Worm (Caenorhabditis elegans): ENCODE results near the gene nlf-1.
A peak's percentile ranks its signal among the peaks of the same experiment; 100 is the strongest.

The nlf-1 gene

ce11 chrX:1051041-1051440 is 33.7 kb upstream of the nlf-1 start:
- TF ChIP-seq ccch-3 (GFP tag; optimal IDR thresholded peaks at IDR 0.05) = no peak
- TF ChIP-seq chd-7 (tag; optimal IDR thresholded peaks at IDR 0.05) = no peak
- no peak for TF ChIP-seq lsl-1 (GFP tag; optimal IDR thresholded peaks at IDR 0.05)
- TF ChIP-seq hmg-20 (GFP tag; IDR thresholded peaks at IDR 0.05) = no peak
- TF ChIP-seq let-526 (GFP tag; IDR thresholded peaks at IDR 0.05) = no peak
- no peak for TF ChIP-seq attf-5 (GFP tag; optimal IDR thresholded peaks at IDR 0.05)
- TF ChIP-seq egl-44 (GFP tag; IDR thresholded peaks at IDR 0.05) = no peak
- no peak for TF ChIP-seq nfyb-1 (GFP tag; IDR thresholded peaks at IDR 0.05)
- no peak for TF ChIP-seq ztf-18 (tag; optimal IDR thresholded peaks at IDR 0.05)

ce11 chrX:1046156-1046831 is 28.9 kb upstream of the nlf-1 start, which contains the start of gene vpat-1:
Gene vpat-1 (minus strand): TSS chrX:1046206.
- TF ChIP-seq F55B11.4 (tag; optimal IDR thresholded peaks at IDR 0.05; ENCODE audit: borderline replicate concordance, insufficient read depth) (no peak), nhr-80 (tag; optimal IDR thresholded peaks at IDR 0.05) (peak; percentile 68)

DNA sequence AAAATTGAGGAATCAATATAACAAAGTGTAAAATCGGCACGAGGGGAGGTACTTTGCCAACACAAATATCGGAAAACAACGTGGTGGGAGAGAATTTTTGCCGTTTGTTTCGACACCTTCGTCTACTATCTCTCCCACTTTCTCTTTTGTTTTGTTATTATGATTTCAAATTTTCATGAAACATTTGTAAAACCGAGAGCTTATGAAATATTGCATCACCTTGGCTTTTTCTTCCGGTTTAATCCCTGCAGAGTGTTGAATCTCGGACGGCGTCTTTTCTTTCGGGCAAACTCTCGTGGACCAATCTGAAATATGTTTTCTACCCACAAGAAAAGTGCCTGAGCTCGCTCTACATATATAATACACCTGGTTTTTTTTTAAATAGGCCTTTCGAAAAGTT is 27.0 kb upstream of the nlf-1 start:
- TF ChIP-seq cebp-1 (GFP tag; IDR thresholded peaks at IDR 0.05) (0 out of 2 replicates have a peak, but pooled peaks have one; percentile 51), cebp-1 (tag; optimal IDR thresholded peaks at IDR 0.05) (peak; percentile 73), ets-4 (GFP tag; optimal IDR thresholded peaks at IDR 0.05) (no peak)

DNA sequence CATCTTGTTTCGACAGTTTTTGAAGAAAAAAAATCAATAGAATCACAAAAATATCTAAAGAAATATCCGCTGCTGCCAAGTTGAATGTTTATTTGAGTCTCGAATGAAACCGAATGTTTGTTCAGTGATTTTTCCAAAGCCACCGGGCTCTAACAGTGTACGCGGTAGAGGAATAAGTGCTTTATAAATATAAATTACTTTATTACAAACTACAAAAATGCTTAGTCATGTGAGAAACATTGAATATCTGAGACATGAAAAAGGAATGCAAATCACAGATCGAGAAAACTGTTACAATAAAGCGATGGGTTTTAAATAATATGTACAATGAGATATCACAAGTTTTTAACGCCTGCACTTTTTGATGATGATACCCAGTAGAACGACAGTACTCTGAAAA is 21.0 kb upstream of the nlf-1 start, which contains the start of gene F55A4.7:
TSS of gene F55A4.7 (minus strand) at position 101 of the 400 bp plus-strand sequence.
- TF ChIP-seq Y56A3A.18 (GFP tag; IDR thresholded peaks at IDR 0.05) = no peak

ce11 chrX:1035039-1035598 is 17.8 kb upstream of the nlf-1 start, which contains the start of the genes stau-1 and sec-22:
Gene stau-1 (minus strand): TSS chrX:1035286.
Gene sec-22 (plus strand): TSS chrX:1035548.
- peak; percentile 38 for TF ChIP-seq nhr-80 (tag; optimal IDR thresholded peaks at IDR 0.05)
- peak; percentile 55 to 83 for TF ChIP-seq let-607 (tag; optimal IDR thresholded peaks at IDR 0.05)
- TF ChIP-seq hsf-1 (GFP tag; IDR thresholded peaks at IDR 0.05) = no peak
- peak; percentile 66; the same call in 1 of the 2 replicates for TF ChIP-seq mcd-1 (GFP tag; IDR thresholded peaks at IDR 0.05)
- TF ChIP-seq sptf-2 (GFP tag; optimal IDR thresholded peaks at IDR 0.05) = no peak
- peak; percentile 27; the same call in 1 of the 2 replicates for TF ChIP-seq hmg-1.2 (GFP tag; IDR thresholded peaks at IDR 0.05)
- TF ChIP-seq atf-7 (tag; optimal IDR thresholded peaks at IDR 0.05) = no peak
- TF ChIP-seq F22D6.2 (tag; optimal IDR thresholded peaks at IDR 0.05) = no peak
- TF ChIP-seq hlh-12 (tag; optimal IDR thresholded peaks at IDR 0.05) = no peak
- TF ChIP-seq him-1 (tag; optimal IDR thresholded peaks at IDR 0.05) = no peak
- no peak for TF ChIP-seq ztf-6 (GFP tag; IDR thresholded peaks at IDR 0.05)
- no peak for TF ChIP-seq fkh-3 (tag; optimal IDR thresholded peaks at IDR 0.05)
- TF ChIP-seq attf-5 (GFP tag; optimal IDR thresholded peaks at IDR 0.05) = peak; percentile 44
- no peak for TF ChIP-seq die-1 (tag; optimal IDR thresholded peaks at IDR 0.05)
- peak; percentile 14 for TF ChIP-seq ceh-27 (GFP tag; optimal IDR thresholded peaks at IDR 0.05)
- TF ChIP-seq zfh-2 (GFP tag; conservative IDR thresholded peaks at IDR 0.05) = no peak
- no peak for TF ChIP-seq snpc-4 (GFP tag; optimal IDR thresholded peaks at IDR 0.05)
- peak in 1 of 4 experiments; percentile 23 for TF ChIP-seq snpc-4 (tag; optimal IDR thresholded peaks at IDR 0.05)
- 0 out of 2 replicates have a peak, but pooled peaks have one; percentile 29 for TF ChIP-seq cebp-1 (GFP tag; IDR thresholded peaks at IDR 0.05)
- TF ChIP-seq cebp-1 (tag; optimal IDR thresholded peaks at IDR 0.05) = peak; percentile 52
- TF ChIP-seq ccch-3 (GFP tag; optimal IDR thresholded peaks at IDR 0.05) = no peak

Measured in whole organism, young adult.